Worm (Caenorhabditis elegans): ENCODE results near the gene clp-7.

ce11 chrIV:1408137-1408536 lies 37.6 kb downstream of the clp-7 start:
- TF ChIP-seq ztf-11 (tag; optimal IDR thresholded peaks at IDR 0.05) (no peak), F13H6.1 (tag; optimal IDR thresholded peaks at IDR 0.05) (no peak), gmeb-1 (tag; optimal IDR thresholded peaks at IDR 0.05) (no peak), nhr-77 (tag; optimal IDR thresholded peaks at IDR 0.05) (no peak), elt-1 (tag; optimal IDR thresholded peaks at IDR 0.05) (no peak), nhr-6 (tag; optimal IDR thresholded peaks at IDR 0.05) (no peak), lsy-2 (tag; optimal IDR thresholded peaks at IDR 0.05) (no peak), nhr-23 (tag; optimal IDR thresholded peaks at IDR 0.05) (no peak), elt-3 (tag; optimal IDR thresholded peaks at IDR 0.05) (no peak)

All from whole organism, L2 larva.